Worm (Caenorhabditis elegans): ENCODE data around the gene B0244.7.

Gene B0244.7

ce11 chrIII:5705228-5705888, 25.9 kb upstream of the B0244.7 start, which contains the start of gene swp-1:
swp-1 (minus strand) TSS chrIII:5705525.
- TF ChIP-seq pha-4 (tag; optimal IDR thresholded peaks at IDR 0.05) (no peak), lsy-12 (tag; optimal IDR thresholded peaks at IDR 0.05) (no peak), fkh-10 (GFP tag; optimal IDR thresholded peaks at IDR 0.05) (no peak), ceh-28 (tag; optimal IDR thresholded peaks at IDR 0.05) (no peak), ama-1 (optimal IDR thresholded peaks at IDR 0.05) (no peak), ceh-16 (tag; optimal IDR thresholded peaks at IDR 0.05) (no peak), elt-3 (tag; optimal IDR thresholded peaks at IDR 0.05) (no peak), pqm-1 (tag; optimal IDR thresholded peaks at IDR 0.05) (no peak), nhr-11 (tag; optimal IDR thresholded peaks at IDR 0.05) (no peak), elt-2 (tag; optimal IDR thresholded peaks at IDR 0.05) (no peak)

ce11 chrIII:5706077-5706627, 25.1 kb upstream of the B0244.7 start, which contains the start of gene rpl-23:
rpl-23 (minus strand) TSS chrIII:5706127.
- TF ChIP-seq aly-2 (tag; optimal IDR thresholded peaks at IDR 0.05) (no peak), nhr-28 (tag; optimal IDR thresholded peaks at IDR 0.05) (no peak), lsy-12 (tag; optimal IDR thresholded peaks at IDR 0.05) (peak; percentile 70), snpc-4 (tag; optimal IDR thresholded peaks at IDR 0.05) (peak; percentile 84), R02D3.7 (tag; optimal IDR thresholded peaks at IDR 0.05) (peak; percentile 99), pha-4 (tag; optimal IDR thresholded peaks at IDR 0.05) (peak; percentile 99), nhr-77 (tag; optimal IDR thresholded peaks at IDR 0.05) (peak; percentile 32), tbx-2 (tag; optimal IDR thresholded peaks at IDR 0.05) (peak; percentile 17), fkh-2 (tag; optimal IDR thresholded peaks at IDR 0.05) (no peak), ceh-82 (tag; optimal IDR thresholded peaks at IDR 0.05) (peak; percentile 56), pqm-1 (tag; optimal IDR thresholded peaks at IDR 0.05) (peak; percentile 91), elt-1 (tag; optimal IDR thresholded peaks at IDR 0.05) (peak; percentile 48), lin-15B (tag; optimal IDR thresholded peaks at IDR 0.05) (peak; percentile 93), nhr-43 (tag; optimal IDR thresholded peaks at IDR 0.05; ENCODE audit: poor library complexity, severe bottlenecking) (peak; percentile 58), ama-1 (optimal IDR thresholded peaks at IDR 0.05) (peak; percentile 36), ztf-11 (tag; optimal IDR thresholded peaks at IDR 0.05) (no peak), eor-1 (tag; optimal IDR thresholded peaks at IDR 0.05) (no peak), lin-39 (tag; optimal IDR thresholded peaks at IDR 0.05) (peak; percentile 98), elt-3 (tag; optimal IDR thresholded peaks at IDR 0.05) (no peak), sea-2 (GFP tag; optimal IDR thresholded peaks at IDR 0.05) (no peak), ZK546.5 (tag; optimal IDR thresholded peaks at IDR 0.05) (peak; percentile 3), nhr-237 (tag; optimal IDR thresholded peaks at IDR 0.05) (no peak), ztf-4 (tag; optimal IDR thresholded peaks at IDR 0.05) (no peak), nhr-76 (tag; optimal IDR thresholded peaks at IDR 0.05) (no peak), ceh-16 (tag; optimal IDR thresholded peaks at IDR 0.05) (peak; percentile 65), egl-5 (tag; optimal IDR thresholded peaks at IDR 0.05) (peak; percentile 97), nhr-12 (tag; optimal IDR thresholded peaks at IDR 0.05) (no peak), nhr-23 (tag; optimal IDR thresholded peaks at IDR 0.05) (peak; percentile 99), nhr-67 (tag; optimal IDR thresholded peaks at IDR 0.05) (no peak), fkh-10 (GFP tag; optimal IDR thresholded peaks at IDR 0.05) (peak; percentile 81), unc-39 (tag; optimal IDR thresholded peaks at IDR 0.05) (no peak), nfya-1 (tag; optimal IDR thresholded peaks at IDR 0.05; ENCODE audit: insufficient read depth) (peak; percentile 96), ceh-28 (tag; optimal IDR thresholded peaks at IDR 0.05) (peak; percentile 96), ceh-9 (tag; optimal IDR thresholded peaks at IDR 0.05) (no peak), mml-1 (tag; optimal IDR thresholded peaks at IDR 0.05) (no peak), egl-27 (tag; optimal IDR thresholded peaks at IDR 0.05) (peak; percentile 23), nhr-25 (tag; optimal IDR thresholded peaks at IDR 0.05) (peak; percentile 97), elt-2 (tag; optimal IDR thresholded peaks at IDR 0.05) (peak; percentile 55), skn-1 (tag; optimal IDR thresholded peaks at IDR 0.05) (peak; percentile 85), zag-1 (tag; optimal IDR thresholded peaks at IDR 0.05) (peak; percentile 7), daf-12 (tag; optimal IDR thresholded peaks at IDR 0.05) (no peak), fos-1 (tag; optimal IDR thresholded peaks at IDR 0.05) (peak; percentile 48), unc-62 (GFP tag; optimal IDR thresholded peaks at IDR 0.05) (no peak), mdl-1 (tag; optimal IDR thresholded peaks at IDR 0.05) (no peak), jun-1 (tag; optimal IDR thresholded peaks at IDR 0.05) (peak; percentile 73), nhr-11 (tag; optimal IDR thresholded peaks at IDR 0.05) (peak; percentile 80), hmg-11 (tag; optimal IDR thresholded peaks at IDR 0.05) (peak; percentile 77)

All from whole organism, L3 larva.